Fruit fly (Drosophila melanogaster) whole organism: Measurements from ENCODE around the gene CG4374.

Source experiments
- CG8478 ChIP-seq: fragments of >200 bp; optimal IDR thresholded peaks from 2 replicates; lab custom pipeline; 2018; ENCODE audit warnings: inconsistent platforms
- EcR ChIP-seq, 2 experiments: fragments of >200 bp; optimal IDR thresholded peaks; 2 replicates each; lab custom pipeline; 2017; ENCODE audit warnings: missing biosample characterization in 2 of 2, missing genetic modification characterization in 2 of 2, missing genetic modification reagents in 2 of 2
- pan ChIP-seq: fragments of >200 bp; optimal IDR thresholded peaks from 2 replicates; lab custom pipeline; 2017
- psq ChIP-seq: fragments of >200 bp; optimal IDR thresholded peaks from 2 replicates; lab custom pipeline; 2017

- TF ChIP-seq pan (no peak), psq (lab: Kevin White, UChicago) (no peak), CG8478 (lab: Kevin White, UChicago) (no peak), EcR (GFP tag; optimal IDR thresholded peaks at IDR 0.05; lab: Kevin White, UChicago) (no peak)
Observed at dm6 chr3R:23372624-23373023, 99.5 kb downstream of the CG4374 start, which contains the start of gene CG42827.
